Worm (Caenorhabditis elegans): Measurements from ENCODE around the gene sand-1.

ce11 chrIV:5396769-5397168 lies 30.1 kb downstream of the sand-1 start, which contains the start of gene ZK616.3:
- no peak for TF ChIP-seq dmd-4 (tag; optimal IDR thresholded peaks at IDR 0.05; ENCODE audit: borderline replicate concordance)
- TF ChIP-seq nfya-1 (tag; optimal IDR thresholded peaks at IDR 0.05): no peak
- no peak for TF ChIP-seq gmeb-2 (tag; optimal IDR thresholded peaks at IDR 0.05)
- no peak for TF ChIP-seq hlh-15 (tag; optimal IDR thresholded peaks at IDR 0.05)
- TF ChIP-seq nhr-11 (tag; optimal IDR thresholded peaks at IDR 0.05): no peak
- TF ChIP-seq ama-1 (optimal IDR thresholded peaks at IDR 0.05): no peak
- TF ChIP-seq hlh-30 (tag; optimal IDR thresholded peaks at IDR 0.05; ENCODE audit: insufficient read depth): no peak

Measured in whole organism, late embryonic.